Worm (Caenorhabditis elegans) whole organism, L2 larva: Measurements from ENCODE around the gene ttr-25.

ENCODE experiments used
- dmd-4 ChIP-seq: sonication (generic microtip); optimal IDR thresholded peaks from 2 replicates; lab custom pipeline; 2017; ENCODE audit warnings: missing biosample characterization, missing genetic modification characterization
- gmeb-1 ChIP-seq: fragments of 150-350 bp; optimal IDR thresholded peaks from 2 replicates; lab custom pipeline; 2014; ENCODE audit warnings: missing biosample characterization, missing genetic modification characterization
- lin-13 ChIP-seq: fragments of 150-350 bp; optimal IDR thresholded peaks from 2 replicates; lab custom pipeline; 2014; ENCODE audit warnings: missing biosample characterization, missing genetic modification reagents, missing genetic modification characterization
- lin-39 ChIP-seq: fragments of 150-350 bp; optimal IDR thresholded peaks from 2 replicates; lab custom pipeline; 2014; ENCODE audit warnings: missing biosample characterization, missing genetic modification reagents, missing genetic modification characterization
- nhr-11 ChIP-seq: fragments of 150-350 bp; optimal IDR thresholded peaks from 2 replicates; lab custom pipeline; 2014; ENCODE audit warnings: missing biosample characterization, missing genetic modification characterization
- nhr-21 ChIP-seq: fragments of 150-350 bp; optimal IDR thresholded peaks from 2 replicates; lab custom pipeline; 2014; ENCODE audit warnings: missing biosample characterization, missing genetic modification characterization
- unc-62 ChIP-seq: fragments of 150-350 bp; optimal IDR thresholded peaks from 2 replicates; lab custom pipeline; 2014; ENCODE audit warnings: missing biosample characterization, missing genetic modification reagents, missing genetic modification characterization
- zag-1 ChIP-seq: fragments of 150-350 bp; optimal IDR thresholded peaks from 2 replicates; lab custom pipeline; 2014; ENCODE audit warnings: missing biosample characterization, missing genetic modification characterization

DNA sequence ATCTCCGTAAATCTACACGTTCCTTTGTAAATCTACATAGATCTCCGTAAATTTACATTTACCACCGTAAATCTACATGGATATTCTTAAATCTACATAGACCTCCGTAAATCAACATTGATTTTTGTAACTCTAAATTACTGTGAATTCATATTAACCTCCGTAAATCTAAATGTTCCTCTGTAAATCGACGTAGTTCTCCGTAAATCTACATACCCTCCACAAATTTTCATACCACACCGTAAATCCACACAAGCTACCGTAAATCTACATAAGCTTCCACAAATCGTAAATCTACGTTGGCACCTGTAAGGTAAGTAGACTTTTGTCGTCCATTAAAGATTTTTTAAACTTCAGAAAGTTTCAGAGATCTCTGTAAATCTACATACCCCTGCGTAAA lies 28.6 kb downstream of the ttr-25 start:
- TF ChIP-seq lin-39, result no peak
- no peak for TF ChIP-seq nhr-11
- TF ChIP-seq zag-1 (tag; lab: Kevin White, UChicago), result no peak
- no peak for TF ChIP-seq gmeb-1 (tag; lab: Kevin White, UChicago)
- TF ChIP-seq dmd-4 (tag; lab: Kevin White, UChicago), result no peak
- TF ChIP-seq nhr-21 (tag; lab: Kevin White, UChicago), result no peak
- TF ChIP-seq lin-13 (GFP tag; lab: Kevin White, UChicago), result no peak
- TF ChIP-seq unc-62 (GFP tag; lab: Kevin White, UChicago), result no peak
